Worm (Caenorhabditis elegans) whole organism, L1 larva: ENCODE results near the gene F48C5.2.

Source experiments
- C16A3.4 ChIP-seq: fragments of 150-350 bp; optimal IDR thresholded peaks from 2 replicates; lab custom pipeline; 2014; ENCODE audit warnings: missing biosample characterization, missing genetic modification characterization
- F16B12.6 ChIP-seq: fragments of 150-350 bp; optimal IDR thresholded peaks from 2 replicates; lab custom pipeline; 2014; ENCODE audit warnings: missing biosample characterization, missing genetic modification characterization
- aly-2 ChIP-seq: fragments of 150-350 bp; optimal IDR thresholded peaks from 2 replicates; lab custom pipeline; 2014; ENCODE audit warnings: missing biosample characterization, missing genetic modification characterization
- ama-1 ChIP-seq: fragments of 150-350 bp; optimal IDR thresholded peaks from 2 replicates; lab custom pipeline; 2014
- ceh-63 ChIP-seq: fragments of 200-800 bp; sonication (Bioruptor generic); optimal IDR thresholded peaks from 2 replicates; lab custom pipeline; 2018; ENCODE audit warnings: mild to moderate bottlenecking, missing genetic modification characterization, missing compliant biosample characterization
- ceh-8 ChIP-seq: fragments of 200-800 bp; sonication (Bioruptor generic); optimal IDR thresholded peaks from 2 replicates; lab custom pipeline; 2018; ENCODE audit warnings: mild to moderate bottlenecking, missing genetic modification characterization, moderate library complexity, missing compliant biosample characterization
- ceh-82 ChIP-seq, 3 experiments: fragments of 150-350 bp in 1 of 3; sonication (generic microtip) in 2 of 3; optimal IDR thresholded peaks; 2 replicates each; lab custom pipeline; 2014 to 2017; ENCODE audit warnings: missing biosample characterization in 3 of 3, missing genetic modification characterization in 3 of 3
- ces-1 ChIP-seq: fragments of 150-350 bp; optimal IDR thresholded peaks from 2 replicates; lab custom pipeline; 2014; ENCODE audit warnings: missing biosample characterization, missing genetic modification reagents, missing genetic modification characterization
- dpl-1 ChIP-seq, 3 experiments: fragments of 150-350 bp in 2 of 3; sonication (generic microtip) in 1 of 3; optimal IDR thresholded peaks; 2 replicates each; lab custom pipeline; 2014 to 2017; ENCODE audit warnings: missing biosample characterization in 3 of 3, missing genetic modification characterization in 3 of 3, missing genetic modification reagents in 3 of 3
- efl-1 ChIP-seq, 4 experiments: fragments of 150-350 bp; optimal IDR thresholded peaks in 3 of 4; peaks in 1 of 4; 1 replicate in 1 of 4; 2 replicates in 3 of 4; lab custom pipeline; 2014; ENCODE audit warnings: missing biosample characterization in 2 of 4, missing genetic modification characterization in 2 of 4, missing genetic modification reagents in 2 of 4
- elt-3 ChIP-seq, 6 experiments: fragments of 150-350 bp in 1 of 6; sonication (generic microtip); optimal IDR thresholded peaks; 2 replicates each; lab custom pipeline; 2017 to 2018; ENCODE audit warnings: missing biosample characterization in 6 of 6, missing genetic modification characterization in 6 of 6, inconsistent platforms in 1 of 6
- fkh-10 ChIP-seq: sonication (generic microtip); optimal IDR thresholded peaks from 2 replicates; lab custom pipeline; 2017; ENCODE audit warnings: missing biosample characterization, missing genetic modification reagents, missing genetic modification characterization
- fkh-8 ChIP-seq: sonication (generic microtip); optimal IDR thresholded peaks from 2 replicates; lab custom pipeline; 2016; ENCODE audit warnings: mild to moderate bottlenecking, missing genetic modification characterization, missing compliant biosample characterization
- hlh-17 ChIP-seq: fragments of 200-800 bp; sonication (Bioruptor generic); optimal IDR thresholded peaks from 2 replicates; lab custom pipeline; 2018; ENCODE audit warnings: missing genetic modification characterization, mild to moderate bottlenecking, missing compliant biosample characterization, moderate library complexity, borderline replicate concordance
- hlh-4 ChIP-seq: sonication (generic microtip); optimal IDR thresholded peaks from 2 replicates; lab custom pipeline; 2016; ENCODE audit warnings: mild to moderate bottlenecking, missing genetic modification characterization, missing compliant biosample characterization
- hpl-2 ChIP-seq: fragments of 150-350 bp; optimal IDR thresholded peaks from 2 replicates; lab custom pipeline; 2014; ENCODE audit warnings: missing biosample characterization, missing genetic modification reagents, missing genetic modification characterization
- lin-14 ChIP-seq: fragments of 200-800 bp; sonication (Bioruptor generic); optimal IDR thresholded peaks from 2 replicates; lab custom pipeline; 2018; ENCODE audit warnings: mild to moderate bottlenecking, missing genetic modification characterization, moderate library complexity, missing compliant biosample characterization
- lin-15B ChIP-seq: fragments of 150-350 bp; sonication (generic microtip); optimal IDR thresholded peaks from 3 replicates; lab custom pipeline; 2014; ENCODE audit warnings: missing biosample characterization, missing genetic modification characterization
- lir-3 ChIP-seq: sonication (generic microtip); optimal IDR thresholded peaks from 2 replicates; lab custom pipeline; 2016; ENCODE audit warnings: mild to moderate bottlenecking, missing genetic modification characterization, moderate library complexity, missing compliant biosample characterization; ENCODE audit not compliant: poor library complexity
- lsy-2 ChIP-seq, 2 experiments: fragments of 150-350 bp; optimal IDR thresholded peaks; 2 replicates each; lab custom pipeline; 2014; ENCODE audit warnings: missing biosample characterization in 2 of 2, missing genetic modification characterization in 2 of 2
- mab-9 ChIP-seq: fragments of 200-800 bp; sonication (Bioruptor generic); IDR thresholded peaks from 2 replicates; pipeline ENCODE4 v1.3.6; 2022; ENCODE audit warnings: missing genetic modification reagents, missing genetic modification characterization, missing compliant biosample characterization
- mdl-1 ChIP-seq, 2 experiments: fragments of 150-350 bp; optimal IDR thresholded peaks; 2 replicates each; lab custom pipeline; 2014 to 2017; ENCODE audit warnings: missing biosample characterization in 2 of 2, missing genetic modification characterization in 2 of 2, inconsistent platforms in 1 of 2
- mef-2 ChIP-seq: fragments of 150-350 bp; optimal IDR thresholded peaks from 2 replicates; lab custom pipeline; 2014; ENCODE audit warnings: missing biosample characterization, missing genetic modification characterization
- mep-1 ChIP-seq: fragments of 150-350 bp; optimal IDR thresholded peaks from 2 replicates; lab custom pipeline; 2014; ENCODE audit warnings: missing biosample characterization, missing genetic modification characterization
- nhr-19 ChIP-seq: fragments of 200-800 bp; sonication (Bioruptor generic); conservative IDR thresholded peaks from 2 replicates; pipeline ENCODE4 v1.3.6; 2022; ENCODE audit warnings: missing genetic modification characterization, missing compliant biosample characterization
- nhr-20 ChIP-seq: sonication (generic microtip); optimal IDR thresholded peaks from 2 replicates; lab custom pipeline; 2016; ENCODE audit warnings: mild to moderate bottlenecking, missing genetic modification characterization, missing compliant biosample characterization
- nhr-28 ChIP-seq: fragments of 150-350 bp; optimal IDR thresholded peaks from 2 replicates; lab custom pipeline; 2014; ENCODE audit warnings: missing biosample characterization, missing genetic modification characterization
- nhr-47 ChIP-seq: sonication (generic microtip); optimal IDR thresholded peaks from 2 replicates; lab custom pipeline; 2016; ENCODE audit warnings: mild to moderate bottlenecking, missing genetic modification characterization, moderate library complexity, missing compliant biosample characterization
- nhr-71 ChIP-seq: sonication (generic microtip); optimal IDR thresholded peaks from 2 replicates; lab custom pipeline; 2016; ENCODE audit warnings: mild to moderate bottlenecking, missing genetic modification characterization, moderate library complexity, missing compliant biosample characterization
- nhr-76 ChIP-seq: sonication (generic microtip); optimal IDR thresholded peaks from 2 replicates; lab custom pipeline; 2017; ENCODE audit warnings: missing biosample characterization, missing genetic modification characterization
- nhr-77 ChIP-seq: fragments of 150-350 bp; optimal IDR thresholded peaks from 2 replicates; lab custom pipeline; 2014; ENCODE audit warnings: missing biosample characterization, missing genetic modification characterization
- nhr-85 ChIP-seq: sonication (generic microtip); peaks from one replicate; lab custom pipeline; 2016; ENCODE audit warnings: missing genetic modification characterization, inconsistent platforms, missing compliant biosample characterization
- pag-3 ChIP-seq: sonication (generic microtip); optimal IDR thresholded peaks from 2 replicates; lab custom pipeline; 2017; ENCODE audit warnings: missing genetic modification characterization, mild to moderate bottlenecking, missing compliant biosample characterization, antibody characterized with exemption, borderline replicate concordance; ENCODE audit not compliant: insufficient read depth
- pqm-1 ChIP-seq: sonication (generic microtip); optimal IDR thresholded peaks from 3 replicates; lab custom pipeline; 2017; ENCODE audit warnings: missing biosample characterization, missing genetic modification characterization
- rnt-1 ChIP-seq: sonication (generic microtip); optimal IDR thresholded peaks from 2 replicates; lab custom pipeline; 2016; ENCODE audit warnings: mild to moderate bottlenecking, missing genetic modification characterization, moderate library complexity, missing compliant biosample characterization
- snpc-4 ChIP-seq: fragments of 150-350 bp; optimal IDR thresholded peaks from 2 replicates; lab custom pipeline; 2014; ENCODE audit warnings: missing biosample characterization, missing genetic modification characterization
- snu-23 ChIP-seq: sonication (generic microtip); optimal IDR thresholded peaks from 2 replicates; lab custom pipeline; 2016; ENCODE audit warnings: missing genetic modification characterization, missing compliant biosample characterization
- sup-37 ChIP-seq: fragments of 200-800 bp; sonication (Bioruptor generic); optimal IDR thresholded peaks from 2 replicates; lab custom pipeline; 2018; ENCODE audit warnings: mild to moderate bottlenecking, missing genetic modification characterization, missing compliant biosample characterization
- swsn-7 ChIP-seq: sonication (generic microtip); optimal IDR thresholded peaks from 2 replicates; lab custom pipeline; 2016; ENCODE audit warnings: missing genetic modification characterization, missing compliant biosample characterization
- tbx-2 ChIP-seq: sonication (generic microtip); optimal IDR thresholded peaks from 2 replicates; lab custom pipeline; 2016; ENCODE audit warnings: missing genetic modification characterization, missing compliant biosample characterization
- unc-130 ChIP-seq: fragments of 150-350 bp; optimal IDR thresholded peaks from 2 replicates; lab custom pipeline; 2017; ENCODE audit warnings: missing biosample characterization, missing genetic modification characterization, inconsistent platforms
- unc-30 ChIP-seq: sonication (generic microtip); optimal IDR thresholded peaks from 2 replicates; lab custom pipeline; 2017; ENCODE audit warnings: missing biosample characterization, missing genetic modification characterization
- unc-62 ChIP-seq: fragments of 150-350 bp; optimal IDR thresholded peaks from 2 replicates; lab custom pipeline; 2014; ENCODE audit warnings: missing biosample characterization, missing genetic modification reagents, missing genetic modification characterization
- unc-86 ChIP-seq: sonication (generic microtip); optimal IDR thresholded peaks from 2 replicates; lab custom pipeline; 2016; ENCODE audit warnings: missing genetic modification characterization, missing compliant biosample characterization
- unc-98 ChIP-seq: fragments of 200-800 bp; sonication (Bioruptor generic); IDR thresholded peaks from 2 replicates; pipeline ENCODE4 v1.3.6; 2022; ENCODE audit warnings: missing genetic modification characterization, missing compliant biosample characterization
- vab-15 ChIP-seq: sonication (generic microtip); optimal IDR thresholded peaks from 2 replicates; lab custom pipeline; 2017; ENCODE audit warnings: missing genotype, mild to moderate bottlenecking, missing genetic modification characterization, missing compliant biosample characterization
- zip-4 ChIP-seq: fragments of 200-800 bp; sonication (Bioruptor generic); optimal IDR thresholded peaks from 2 replicates; lab custom pipeline; 2018; ENCODE audit warnings: mild to moderate bottlenecking, missing genetic modification characterization, moderate library complexity, missing compliant biosample characterization
- ztf-11 ChIP-seq, 2 experiments: sonication (generic microtip); optimal IDR thresholded peaks; 2 replicates each; lab custom pipeline; 2016 to 2017; ENCODE audit warnings: missing genetic modification characterization in 2 of 2, missing biosample characterization in 1 of 2, missing compliant biosample characterization in 1 of 2
- ztf-4 ChIP-seq: fragments of 150-350 bp; optimal IDR thresholded peaks from 2 replicates; lab custom pipeline; 2014; ENCODE audit warnings: missing biosample characterization, missing genetic modification characterization

Gene F48C5.2

ce11 chrX:11474605-11475385, 20.7 kb upstream of the F48C5.2 start:
- no peak for TF ChIP-seq sup-37 (GFP tag; lab: Kevin White, UChicago)
- TF ChIP-seq snu-23, result peak; percentile 18
- no peak for TF ChIP-seq efl-1 (optimal IDR thresholded peaks at IDR 0.05; lab: Kevin White, UChicago)
- TF ChIP-seq efl-1 (GFP tag; optimal IDR thresholded peaks at IDR 0.05 in 1 of 2; lab: Kevin White, UChicago), result peak in 1 of 2 experiments; percentile 37
- TF ChIP-seq mab-9 (GFP tag; lab: Robert Waterston, UW), result no peak
- TF ChIP-seq unc-62 (GFP tag; lab: Kevin White, UChicago), result no peak
- TF ChIP-seq hpl-2 (GFP tag; lab: Kevin White, UChicago), result no peak
- TF ChIP-seq lin-14 (GFP tag; lab: Kevin White, UChicago), result peak; percentile 79
- TF ChIP-seq ztf-11 (tag; optimal IDR thresholded peaks at IDR 0.05; lab: Kevin White, UChicago), result no peak
- TF ChIP-seq ceh-82 (tag; optimal IDR thresholded peaks at IDR 0.05; lab: Kevin White, UChicago), result peak in 1 of 3 experiments; percentile 9
- no peak for TF ChIP-seq hlh-17 (GFP tag; lab: Kevin White, UChicago)
- TF ChIP-seq nhr-28, result no peak
- peak in 1 of 2 experiments; percentile 17 for TF ChIP-seq lsy-2 (tag; optimal IDR thresholded peaks at IDR 0.05; lab: Kevin White, UChicago)
- TF ChIP-seq rnt-1 (tag; lab: Kevin White, UChicago), result peak; percentile 62
- TF ChIP-seq aly-2 (tag; lab: Kevin White, UChicago), result no peak
- TF ChIP-seq ceh-63 (GFP tag; lab: Kevin White, UChicago), result no peak
- TF ChIP-seq mef-2 (tag; lab: Kevin White, UChicago), result no peak
- TF ChIP-seq tbx-2 (tag; lab: Kevin White, UChicago), result no peak
- no peak for TF ChIP-seq nhr-76 (tag; lab: Kevin White, UChicago)
- no peak for TF ChIP-seq ama-1 (lab: Kevin White, UChicago)
- no peak for TF ChIP-seq unc-98
- peak; percentile 0 for TF ChIP-seq mep-1
- no peak for TF ChIP-seq unc-86
- peak in 1 of 2 experiments; percentile 44 for TF ChIP-seq mdl-1 (tag; optimal IDR thresholded peaks at IDR 0.05; lab: Kevin White, UChicago)
- TF ChIP-seq fkh-10 (GFP tag; lab: Kevin White, UChicago), result peak; percentile 46
- TF ChIP-seq nhr-77 (tag; lab: Kevin White, UChicago), result no peak
- no peak for TF ChIP-seq vab-15
- TF ChIP-seq unc-30 (tag; lab: Kevin White, UChicago), result no peak
- no peak for TF ChIP-seq lin-15B
- TF ChIP-seq pqm-1 (tag; lab: Kevin White, UChicago), result no peak
- TF ChIP-seq nhr-71 (tag; lab: Kevin White, UChicago), result peak; percentile 73
- peak; percentile 39 for TF ChIP-seq nhr-20 (tag; lab: Kevin White, UChicago)
- no peak for TF ChIP-seq pag-3 (tag; lab: Kevin White, UChicago)
- TF ChIP-seq unc-130 (tag; lab: Kevin White, UChicago), result peak; percentile 53
- TF ChIP-seq swsn-7 (tag; lab: Kevin White, UChicago), result peak; percentile 3
- no peak for TF ChIP-seq fkh-8 (tag; lab: Kevin White, UChicago)
- no peak for TF ChIP-seq ces-1 (GFP tag; lab: Kevin White, UChicago)
- peak; percentile 34; the same call in 1 of the 2 replicates for TF ChIP-seq nhr-19 (GFP tag; lab: Robert Waterston, UW)
- no peak for TF ChIP-seq F16B12.6 (tag; lab: Kevin White, UChicago)
- no peak for TF ChIP-seq lir-3

- TF ChIP-seq lin-15B (no peak), hlh-4 (tag; lab: Kevin White, UChicago) (no peak), dpl-1 (GFP tag; optimal IDR thresholded peaks at IDR 0.05; lab: Kevin White, UChicago) (no peak), rnt-1 (tag; lab: Kevin White, UChicago) (no peak), nhr-47 (tag; lab: Kevin White, UChicago) (no peak), snpc-4 (tag; lab: Kevin White, UChicago) (no peak), mdl-1 (tag; optimal IDR thresholded peaks at IDR 0.05; lab: Kevin White, UChicago) (no peak), ceh-8 (GFP tag; lab: Kevin White, UChicago) (no peak), nhr-85 (tag; lab: Kevin White, UChicago) (peak; percentile 87), ztf-11 (tag; optimal IDR thresholded peaks at IDR 0.05; lab: Kevin White, UChicago) (no peak), zip-4 (GFP tag; lab: Kevin White, UChicago) (no peak), nhr-28 (no peak), C16A3.4 (tag; lab: Kevin White, UChicago) (no peak), ceh-63 (GFP tag; lab: Kevin White, UChicago) (no peak), unc-130 (tag; lab: Kevin White, UChicago) (no peak), ces-1 (GFP tag; lab: Kevin White, UChicago) (no peak), vab-15 (no peak), unc-62 (GFP tag; lab: Kevin White, UChicago) (no peak), lsy-2 (tag; optimal IDR thresholded peaks at IDR 0.05; lab: Kevin White, UChicago) (peak in 1 of 2 experiments; percentile 38), elt-3 (tag; optimal IDR thresholded peaks at IDR 0.05; lab: Kevin White, UChicago) (peak in 1 of 6 experiments; percentile 47), ztf-4 (tag; lab: Kevin White, UChicago) (no peak)
Measured at ce11 chrX:11474149-11474585, 20.0 kb upstream of the F48C5.2 start.
